Worm (Caenorhabditis elegans) whole organism, young adult: Measurements from ENCODE around the gene tex-2.

Source experiments
- B0019.2 ChIP-seq: fragments of 200-800 bp; sonication (Bioruptor generic); conservative IDR thresholded peaks from 2 replicates; pipeline ENCODE4 v1.3.6; 2022; ENCODE audit warnings: missing genetic modification reagents, missing genetic modification characterization, missing compliant biosample characterization
- C06A6.2 ChIP-seq: fragments of 200-800 bp; sonication (Bioruptor generic); conservative IDR thresholded peaks from 2 replicates; pipeline ENCODE4 v1.3.6; 2022; ENCODE audit warnings: missing genetic modification characterization, missing compliant biosample characterization
- F49E8.2 ChIP-seq: sonication (generic microtip); optimal IDR thresholded peaks from 3 replicates; lab custom pipeline; 2017; ENCODE audit warnings: missing genetic modification characterization, mild to moderate bottlenecking, missing compliant biosample characterization, antibody characterized with exemption, moderate library complexity; ENCODE audit not compliant: insufficient read depth
- F57C9.4 ChIP-seq: sonication (generic microtip); optimal IDR thresholded peaks from 2 replicates; lab custom pipeline; 2017; ENCODE audit warnings: mild to moderate bottlenecking, missing genetic modification characterization, missing compliant biosample characterization
- K12H6.12 ChIP-seq: fragments of 200-800 bp; sonication (Bioruptor generic); optimal IDR thresholded peaks from 2 replicates; lab custom pipeline; 2018; ENCODE audit warnings: mild to moderate bottlenecking, missing genetic modification characterization, missing compliant biosample characterization
- Y53G8AR.9 ChIP-seq: fragments of 200-800 bp; sonication (Bioruptor generic); conservative IDR thresholded peaks from 2 replicates; pipeline ENCODE4 v1.3.6; 2022; ENCODE audit warnings: missing genetic modification reagents, missing genetic modification characterization, missing compliant biosample characterization
- Y56A3A.18 ChIP-seq: fragments of 200-800 bp; sonication (Bioruptor generic); IDR thresholded peaks from 2 replicates; pipeline ENCODE4 v1.3.6; 2022; ENCODE audit warnings: missing genetic modification reagents, missing genetic modification characterization, missing compliant biosample characterization
- ama-1 ChIP-seq, 3 experiments: fragments of 150-350 bp in 1 of 3; sonication (generic microtip) in 2 of 3; optimal IDR thresholded peaks; 2 replicates each; lab custom pipeline; 2014 to 2018; ENCODE audit warnings: missing biosample characterization in 2 of 3, missing genetic modification characterization in 2 of 3, missing genetic modification reagents in 2 of 3
- aptf-3 ChIP-seq: fragments of 200-800 bp; sonication (Bioruptor generic); IDR thresholded peaks from 2 replicates; pipeline ENCODE4 v1.3.6; 2022; ENCODE audit warnings: missing genetic modification characterization, missing compliant biosample characterization
- bed-2 ChIP-seq: fragments of 200-800 bp; sonication (Bioruptor generic); IDR thresholded peaks from 2 replicates; pipeline ENCODE4 v1.3.6; 2022; ENCODE audit warnings: missing genetic modification reagents, missing genetic modification characterization, missing compliant biosample characterization
- ceh-100 ChIP-seq: fragments of 200-800 bp; sonication (Bioruptor generic); IDR thresholded peaks from 2 replicates; pipeline ENCODE4 v1.3.6; 2022; ENCODE audit warnings: missing genetic modification reagents, missing genetic modification characterization, missing compliant biosample characterization
- ceh-58 ChIP-seq: fragments of 200-800 bp; sonication (Bioruptor generic); IDR thresholded peaks from 2 replicates; pipeline ENCODE4 v1.3.6; 2022; ENCODE audit warnings: missing genetic modification characterization, missing compliant biosample characterization
- ceh-91 ChIP-seq: fragments of 200-800 bp; sonication (Bioruptor generic); IDR thresholded peaks from 2 replicates; pipeline ENCODE4 v1.3.6; 2022; ENCODE audit warnings: missing genetic modification reagents, missing genetic modification characterization, missing compliant biosample characterization
- dox-1 ChIP-seq: fragments of 200-800 bp; sonication (Bioruptor generic); IDR thresholded peaks from 2 replicates; pipeline ENCODE4 v1.3.6; 2022; ENCODE audit warnings: missing genetic modification reagents, missing genetic modification characterization, missing compliant biosample characterization
- dpff-1 ChIP-seq: sonication (generic microtip); optimal IDR thresholded peaks from 2 replicates; lab custom pipeline; 2017; ENCODE audit warnings: mild to moderate bottlenecking, missing genetic modification characterization, missing compliant biosample characterization
- dpl-1 ChIP-seq: fragments of 150-350 bp; optimal IDR thresholded peaks from 2 replicates; lab custom pipeline; 2014; ENCODE audit warnings: missing biosample characterization, missing genetic modification reagents, missing genetic modification characterization
- egl-18 ChIP-seq: fragments of 200-800 bp; sonication (Bioruptor generic); IDR thresholded peaks from 2 replicates; pipeline ENCODE4 v1.3.6; 2022; ENCODE audit warnings: missing genetic modification reagents, missing genetic modification characterization, missing compliant biosample characterization
- egrh-3 ChIP-seq: fragments of 200-800 bp; sonication (Bioruptor generic); IDR thresholded peaks from 2 replicates; pipeline ENCODE4 v1.3.6; 2022; ENCODE audit warnings: missing genetic modification reagents, missing genetic modification characterization, missing compliant biosample characterization
- fkh-3 ChIP-seq: sonication (generic microtip); optimal IDR thresholded peaks from 2 replicates; lab custom pipeline; 2016; ENCODE audit warnings: mild to moderate bottlenecking, missing genetic modification characterization, missing compliant biosample characterization
- hmg-1.2 ChIP-seq: fragments of 200-800 bp; sonication (Bioruptor generic); IDR thresholded peaks from 2 replicates; pipeline ENCODE4 v1.3.6; 2022; ENCODE audit warnings: missing genetic modification reagents, missing genetic modification characterization, missing compliant biosample characterization
- lag-1 ChIP-seq: fragments of 200-800 bp; sonication (Bioruptor generic); IDR thresholded peaks from 2 replicates; pipeline ENCODE4 v1.3.6; 2022; ENCODE audit warnings: missing genetic modification reagents, missing genetic modification characterization, missing compliant biosample characterization
- let-526 ChIP-seq: fragments of 200-800 bp; sonication (Bioruptor generic); IDR thresholded peaks from 2 replicates; pipeline ENCODE4 v1.3.6; 2022; ENCODE audit warnings: missing genetic modification reagents, missing genetic modification characterization, missing compliant biosample characterization
- let-607 ChIP-seq, 2 experiments: fragments of 200-800 bp in 1 of 2; sonication (Bioruptor generic) in 1 of 2; sonication (generic microtip) in 1 of 2; optimal IDR thresholded peaks; 2 replicates each; lab custom pipeline; 2016 to 2018; ENCODE audit warnings: mild to moderate bottlenecking in 2 of 2, missing compliant biosample characterization in 2 of 2, missing genetic modification characterization in 2 of 2, moderate library complexity in 2 of 2, missing genotype in 1 of 2
- lin-35 ChIP-seq, 3 experiments: fragments of 150-350 bp in 2 of 3; sonication (generic microtip) in 1 of 3; optimal IDR thresholded peaks; 2 replicates each; lab custom pipeline; 2014 to 2018; ENCODE audit warnings: missing biosample characterization in 3 of 3, missing genetic modification characterization in 3 of 3, missing genetic modification reagents in 3 of 3
- lin-40 ChIP-seq: sonication (generic microtip); optimal IDR thresholded peaks from 2 replicates; lab custom pipeline; 2016; ENCODE audit warnings: missing genetic modification characterization, mild to moderate bottlenecking, missing compliant biosample characterization, missing genotype, missing genetic modification reagents
- madf-8 ChIP-seq: fragments of 200-800 bp; sonication (Bioruptor generic); conservative IDR thresholded peaks from 2 replicates; pipeline ENCODE4 v1.3.6; 2022; ENCODE audit warnings: missing genetic modification reagents, missing genetic modification characterization, missing compliant biosample characterization
- mcd-1 ChIP-seq: fragments of 200-800 bp; sonication (Bioruptor generic); IDR thresholded peaks from 2 replicates; pipeline ENCODE4 v1.3.6; 2022; ENCODE audit warnings: missing genetic modification reagents, missing genetic modification characterization, missing compliant biosample characterization
- mxl-1 ChIP-seq: sonication (generic microtip); optimal IDR thresholded peaks from 2 replicates; lab custom pipeline; 2016; ENCODE audit warnings: missing genetic modification characterization, missing compliant biosample characterization
- nfya-1 ChIP-seq: sonication (generic microtip); optimal IDR thresholded peaks from 2 replicates; lab custom pipeline; 2017; ENCODE audit warnings: antibody characterized with exemption, missing compliant biosample characterization, missing genetic modification characterization, borderline replicate concordance; ENCODE audit not compliant: insufficient read depth
- nfya-2 ChIP-seq: fragments of 200-800 bp; sonication (Bioruptor generic); IDR thresholded peaks from 2 replicates; pipeline ENCODE4 v1.3.6; 2022; ENCODE audit warnings: missing genetic modification reagents, missing genetic modification characterization, missing compliant biosample characterization
- pha-4 ChIP-seq: fragments of 150-350 bp; sonication (generic microtip); optimal IDR thresholded peaks from 2 replicates; lab custom pipeline; 2014; ENCODE audit warnings: missing biosample characterization, missing genetic modification reagents, missing genetic modification characterization
- rcor-1 ChIP-seq: fragments of 200-800 bp; sonication (Bioruptor generic); IDR thresholded peaks from 2 replicates; pipeline ENCODE4 v1.3.6; 2022; ENCODE audit warnings: missing genetic modification reagents, missing genetic modification characterization, missing compliant biosample characterization
- rec-8 ChIP-seq, 2 experiments: sonication (generic microtip); optimal IDR thresholded peaks; 2 replicates each; lab custom pipeline; 2016; ENCODE audit warnings: mild to moderate bottlenecking in 2 of 2, missing genetic modification characterization in 2 of 2, missing genetic modification reagents in 2 of 2, missing genotype in 2 of 2, missing biosample characterization in 1 of 2, missing compliant biosample characterization in 1 of 2, moderate library complexity in 1 of 2
- repo-1 ChIP-seq: sonication (generic microtip); optimal IDR thresholded peaks from 2 replicates; lab custom pipeline; 2017; ENCODE audit warnings: mild to moderate bottlenecking, missing genetic modification characterization, missing compliant biosample characterization
- sea-2 ChIP-seq: fragments of 200-800 bp; sonication (Bioruptor generic); IDR thresholded peaks from 2 replicates; pipeline ENCODE4 v1.3.6; 2022; ENCODE audit warnings: missing genetic modification characterization, missing compliant biosample characterization
- snpc-4 ChIP-seq, 5 experiments: fragments of 150-350 bp in 1 of 5; sonication (generic microtip) in 4 of 5; optimal IDR thresholded peaks; 2 replicates each; lab custom pipeline; 2014 to 2018; ENCODE audit warnings: missing genetic modification characterization in 5 of 5, missing biosample characterization in 3 of 5, antibody characterized with exemption in 2 of 5, mild to moderate bottlenecking in 2 of 5, missing compliant biosample characterization in 2 of 5, missing genotype in 2 of 5, moderate library complexity in 2 of 5, missing genetic modification reagents in 1 of 5
- tbp1 ChIP-seq: fragments of 200-800 bp; sonication (Bioruptor generic); optimal IDR thresholded peaks from 2 replicates; lab custom pipeline; 2018; ENCODE audit warnings: mild to moderate bottlenecking, missing genetic modification characterization, missing compliant biosample characterization
- tbx-9 ChIP-seq: sonication (generic microtip); optimal IDR thresholded peaks from 2 replicates; lab custom pipeline; 2016; ENCODE audit warnings: borderline replicate concordance, missing genetic modification characterization, inconsistent platforms, missing compliant biosample characterization
- unc-62 ChIP-seq: fragments of 150-350 bp; optimal IDR thresholded peaks from 2 replicates; lab custom pipeline; 2014; ENCODE audit warnings: missing biosample characterization, missing genetic modification reagents, missing genetic modification characterization
- ztf-26 ChIP-seq: sonication (generic microtip); optimal IDR thresholded peaks from 2 replicates; lab custom pipeline; 2017; ENCODE audit warnings: missing genetic modification characterization, missing compliant biosample characterization
- ztf-28 ChIP-seq: fragments of 200-800 bp; sonication (Bioruptor generic); IDR thresholded peaks from 2 replicates; pipeline ENCODE4 v1.3.6; 2022; ENCODE audit warnings: missing genetic modification reagents, missing genetic modification characterization, missing compliant biosample characterization

Gene tex-2

ce11 chrII:5854122-5854521 is 19.3 kb downstream of the tex-2 start, which contains the start of gene H41C03.1:
H41C03.1 (plus strand) TSS chrII:5854422.
- TF ChIP-seq tbp1 (GFP tag; lab: Kevin White, UChicago) (no peak), mcd-1 (GFP tag; lab: Robert Waterston, UW) (no peak), egl-18 (GFP tag; lab: Robert Waterston, UW) (no peak), aptf-3 (no peak), K12H6.12 (no peak), nfya-2 (GFP tag; lab: Robert Waterston, UW) (no peak), egrh-3 (GFP tag; lab: Robert Waterston, UW) (no peak), Y56A3A.18 (GFP tag; lab: Robert Waterston, UW) (no peak), ceh-91 (GFP tag; lab: Robert Waterston, UW) (no peak), lin-40 (tag; lab: Kevin White, UChicago) (no peak), ama-1 (optimal IDR thresholded peaks at IDR 0.05; lab: Kevin White, UChicago) (no peak), ama-1 (GFP tag; optimal IDR thresholded peaks at IDR 0.05; lab: Kevin White, UChicago) (no peak)

ce11 chrII:5853261-5853660 is 20.2 kb downstream of the tex-2 start:
- TF ChIP-seq nfya-1, result no peak
- TF ChIP-seq Y56A3A.18 (GFP tag; lab: Robert Waterston, UW), result no peak
- no peak for TF ChIP-seq fkh-3
- no peak for TF ChIP-seq C06A6.2
- TF ChIP-seq Y53G8AR.9 (GFP tag; lab: Robert Waterston, UW), result no peak
- no peak for TF ChIP-seq sea-2 (GFP tag; lab: Robert Waterston, UW)

- no peak for TF ChIP-seq repo-1 (tag; lab: Kevin White, UChicago)
- no peak for TF ChIP-seq lag-1 (GFP tag; lab: Robert Waterston, UW)
- TF ChIP-seq pha-4 (tag; lab: Kevin White, UChicago), result no peak
- no peak for TF ChIP-seq let-607 (tag; optimal IDR thresholded peaks at IDR 0.05; lab: Kevin White, UChicago)
- TF ChIP-seq mxl-1, result no peak
- TF ChIP-seq ceh-58 (GFP tag; lab: Robert Waterston, UW), result no peak
- no peak for TF ChIP-seq dpl-1 (GFP tag; lab: Kevin White, UChicago)
Observed at ce11 chrII:5852007-5852406, 21.4 kb downstream of the tex-2 start, which contains the start of gene H41C03.2. H41C03.2 (minus strand) TSS chrII:5852107.

ce11 chrII:5846181-5846580 is 27.2 kb downstream of the tex-2 start:
- TF ChIP-seq rcor-1 (no peak), F49E8.2 (tag; lab: Kevin White, UChicago) (no peak), unc-62 (GFP tag; lab: Kevin White, UChicago) (no peak), dox-1 (GFP tag; lab: Robert Waterston, UW) (no peak), ceh-100 (GFP tag; lab: Robert Waterston, UW) (no peak), nfya-1 (no peak)

ce11 chrII:5845441-5845840 is 28.0 kb downstream of the tex-2 start, which contains the start of the genes ZK1248.17 and H41C03.3:
ZK1248.17 (minus strand) TSS chrII:5845541.
H41C03.3 (plus strand) TSS chrII:5845777.
- no peak for TF ChIP-seq madf-8 (GFP tag; lab: Robert Waterston, UW)
- TF ChIP-seq rec-8 (tag; optimal IDR thresholded peaks at IDR 0.05; lab: Kevin White, UChicago), result no peak
- TF ChIP-seq tbx-9 (tag; lab: Kevin White, UChicago), result no peak
- no peak for TF ChIP-seq ztf-28 (GFP tag; lab: Robert Waterston, UW)
- TF ChIP-seq lag-1 (GFP tag; lab: Robert Waterston, UW), result no peak
- TF ChIP-seq mcd-1 (GFP tag; lab: Robert Waterston, UW), result no peak
- TF ChIP-seq ztf-26 (tag; lab: Kevin White, UChicago), result no peak
- TF ChIP-seq snpc-4 (GFP tag; optimal IDR thresholded peaks at IDR 0.05; lab: Kevin White, UChicago), result no peak
- no peak for TF ChIP-seq snpc-4 (tag; optimal IDR thresholded peaks at IDR 0.05; lab: Kevin White, UChicago)
- no peak for TF ChIP-seq hmg-1.2
- no peak for TF ChIP-seq lin-35 (GFP tag; optimal IDR thresholded peaks at IDR 0.05; lab: Kevin White, UChicago)
- no peak for TF ChIP-seq B0019.2 (GFP tag; lab: Robert Waterston, UW)
- no peak for TF ChIP-seq bed-2 (GFP tag; lab: Robert Waterston, UW)
- no peak for TF ChIP-seq F57C9.4 (tag; lab: Kevin White, UChicago)
- no peak for TF ChIP-seq dpff-1 (tag; lab: Kevin White, UChicago)
- no peak for TF ChIP-seq let-526
